Worm (Caenorhabditis elegans) whole organism, L2 larva: Measurements from ENCODE around the gene puf-6.

Source experiments
- crh-2 ChIP-seq: sonication (generic microtip); optimal IDR thresholded peaks from 2 replicates; lab custom pipeline; 2017; ENCODE audit warnings: missing biosample characterization, missing genetic modification characterization
- lin-13 ChIP-seq: fragments of 150-350 bp; optimal IDR thresholded peaks from 2 replicates; lab custom pipeline; 2014; ENCODE audit warnings: missing biosample characterization, missing genetic modification reagents, missing genetic modification characterization
- lin-39 ChIP-seq: fragments of 150-350 bp; optimal IDR thresholded peaks from 2 replicates; lab custom pipeline; 2014; ENCODE audit warnings: missing biosample characterization, missing genetic modification reagents, missing genetic modification characterization

DNA sequence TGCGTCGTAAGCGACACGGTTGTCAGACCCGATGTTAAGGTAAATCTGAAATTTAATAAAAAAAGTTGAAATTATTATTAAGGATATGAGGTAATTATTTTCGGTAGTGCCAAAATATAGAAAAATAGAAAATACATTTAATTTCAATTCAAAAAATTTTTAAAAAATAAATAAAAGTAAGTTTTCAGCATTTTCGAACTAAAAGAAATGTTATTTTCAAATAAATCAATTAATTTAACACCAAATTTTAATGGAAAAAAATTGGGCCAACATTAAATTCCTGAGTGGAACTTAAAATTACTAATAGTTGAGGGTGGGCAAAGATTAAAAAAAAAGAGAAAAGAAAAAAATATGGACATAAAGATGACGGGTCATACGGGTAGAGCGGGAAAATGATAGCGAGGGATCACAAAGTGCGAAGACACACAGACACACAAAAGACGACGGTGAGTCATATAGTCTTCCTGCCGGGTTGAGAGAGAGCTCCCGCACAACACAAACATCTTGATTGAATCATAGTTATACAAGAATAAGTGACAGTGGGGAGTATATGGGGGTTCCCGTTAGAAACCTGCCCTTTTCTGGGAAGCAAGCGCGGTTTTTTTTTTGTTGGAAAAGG, 17.3 kb downstream of the puf-6 start, which contains the start of gene max-2:
- TF ChIP-seq lin-13 (GFP tag; lab: Kevin White, UChicago) (no peak), lin-39 (no peak), crh-2 (tag; lab: Kevin White, UChicago) (no peak)
